Worm (Caenorhabditis elegans) whole organism, L3 larva: ENCODE results near the gene nhr-27.

Experiments
- R02D3.7 ChIP-seq: fragments of 150-350 bp; optimal IDR thresholded peaks from 2 replicates; lab custom pipeline; 2014; ENCODE audit warnings: missing biosample characterization, missing genetic modification characterization
- ama-1 ChIP-seq: fragments of 150-350 bp; optimal IDR thresholded peaks from 2 replicates; lab custom pipeline; 2018
- jun-1 ChIP-seq: fragments of 150-350 bp; optimal IDR thresholded peaks from 2 replicates; lab custom pipeline; 2014; ENCODE audit warnings: missing biosample characterization, missing genetic modification reagents, missing genetic modification characterization
- mdl-1 ChIP-seq: fragments of 150-350 bp; optimal IDR thresholded peaks from 2 replicates; lab custom pipeline; 2014; ENCODE audit warnings: missing biosample characterization, missing genetic modification characterization
- nhr-12 ChIP-seq: fragments of 150-350 bp; optimal IDR thresholded peaks from 2 replicates; lab custom pipeline; 2014; ENCODE audit warnings: missing biosample characterization, missing genetic modification characterization
- nhr-237 ChIP-seq: fragments of 150-350 bp; optimal IDR thresholded peaks from 2 replicates; lab custom pipeline; 2014; ENCODE audit warnings: missing biosample characterization, missing genetic modification characterization
- nhr-76 ChIP-seq: fragments of 150-350 bp; sonication (generic microtip); optimal IDR thresholded peaks from 5 replicates; lab custom pipeline; 2014; ENCODE audit warnings: missing biosample characterization, missing genetic modification characterization
- pha-4 ChIP-seq: fragments of 150-350 bp; optimal IDR thresholded peaks from 2 replicates; lab custom pipeline; 2014; ENCODE audit warnings: missing biosample characterization, missing genetic modification reagents, missing genetic modification characterization
- ztf-11 ChIP-seq: fragments of 150-350 bp; optimal IDR thresholded peaks from 2 replicates; lab custom pipeline; 2014; ENCODE audit warnings: missing biosample characterization, missing genetic modification characterization

ce11 chrX:12793796-12794195, 14.3 kb downstream of the nhr-27 start, which contains the start of gene abf-6:
- TF ChIP-seq nhr-76 (tag; lab: Kevin White, UChicago) (no peak), ztf-11 (tag; lab: Kevin White, UChicago) (no peak), nhr-12 (tag; lab: Kevin White, UChicago) (no peak), pha-4 (peak; percentile 90), ama-1 (lab: Kevin White, UChicago) (no peak), jun-1 (tag; lab: Kevin White, UChicago) (no peak), R02D3.7 (tag; lab: Kevin White, UChicago) (no peak), nhr-237 (tag; lab: Kevin White, UChicago) (no peak), mdl-1 (tag; lab: Kevin White, UChicago) (no peak)
